Fruit fly (Drosophila melanogaster) whole organism, pupa: ENCODE measurements around the gene CG43136.

ENCODE experiments used
- CG10348 ChIP-seq: fragments of 200-800 bp; sonication (Bioruptor generic); IDR thresholded peaks from 2 replicates; pipeline ENCODE4 v1.3.6; 2022; ENCODE audit warnings: missing biosample characterization, missing genetic modification characterization
- CG12605 ChIP-seq: fragments of 200-800 bp; sonication (Bioruptor generic); IDR thresholded peaks from 2 replicates; pipeline ENCODE4 v1.3.6; 2022; ENCODE audit warnings: missing biosample characterization, missing genetic modification characterization
- CG13204 ChIP-seq: fragments of 200-800 bp; sonication (Bioruptor generic); optimal IDR thresholded peaks from 2 replicates; lab custom pipeline; 2018; ENCODE audit warnings: missing biosample characterization, mild to moderate bottlenecking, missing genetic modification characterization, moderate library complexity
- CG14655 ChIP-seq: fragments of 200-800 bp; sonication (Bioruptor generic); optimal IDR thresholded peaks from 3 replicates; lab custom pipeline; 2017; ENCODE audit warnings: mild to moderate bottlenecking, missing biosample characterization, missing genetic modification reagents, missing genetic modification characterization
- CG15710 ChIP-seq: fragments of 200-800 bp; sonication (Bioruptor generic); optimal IDR thresholded peaks from 2 replicates; lab custom pipeline; 2018; ENCODE audit warnings: missing biosample characterization, mild to moderate bottlenecking, missing genetic modification characterization, moderate library complexity
- CG17806 ChIP-seq: fragments of 200-800 bp; sonication (Bioruptor generic); optimal IDR thresholded peaks from 2 replicates; lab custom pipeline; 2018; ENCODE audit warnings: missing biosample characterization, mild to moderate bottlenecking, missing genetic modification characterization, moderate library complexity
- CG32121 ChIP-seq: fragments of 200-800 bp; sonication (Bioruptor generic); IDR thresholded peaks from 2 replicates; pipeline ENCODE4 v1.3.6; 2022; ENCODE audit warnings: missing biosample characterization, missing genetic modification characterization
- CG34367 ChIP-seq: fragments of 200-800 bp; sonication (Bioruptor generic); optimal IDR thresholded peaks from 2 replicates; lab custom pipeline; 2018; ENCODE audit warnings: missing biosample characterization, mild to moderate bottlenecking, missing genetic modification characterization
- CG4496 ChIP-seq: fragments of 200-800 bp; sonication (Bioruptor generic); IDR thresholded peaks from 3 replicates; pipeline ENCODE4 v1.3.6; 2022; ENCODE audit warnings: missing biosample characterization, missing genetic modification characterization
- CG8159 ChIP-seq: fragments of 200-800 bp; sonication (Bioruptor generic); optimal IDR thresholded peaks from 3 replicates; lab custom pipeline; 2018; ENCODE audit warnings: missing biosample characterization, mild to moderate bottlenecking, missing genetic modification characterization, moderate library complexity
- CG8301 ChIP-seq: fragments of 200-800 bp; sonication (Bioruptor generic); optimal IDR thresholded peaks from 2 replicates; lab custom pipeline; 2018; ENCODE audit warnings: missing biosample characterization, mild to moderate bottlenecking, missing genetic modification characterization
- CG9948 ChIP-seq: fragments of 200-800 bp; sonication (Bioruptor generic); optimal IDR thresholded peaks from 2 replicates; lab custom pipeline; 2018; ENCODE audit warnings: missing biosample characterization, mild to moderate bottlenecking, missing genetic modification characterization, moderate library complexity
- D1 ChIP-seq: fragments of 200-800 bp; sonication (Bioruptor generic); optimal IDR thresholded peaks from 2 replicates; lab custom pipeline; 2018; ENCODE audit warnings: missing biosample characterization, mild to moderate bottlenecking, missing genetic modification characterization, moderate library complexity
- EcR ChIP-seq: fragments of 200-800 bp; sonication (Bioruptor generic); optimal IDR thresholded peaks from 3 replicates; lab custom pipeline; 2019; ENCODE audit warnings: missing biosample characterization, missing genetic modification characterization, mild to moderate bottlenecking, moderate library complexity, missing genetic modification reagents
- Ets98B ChIP-seq: fragments of 200-800 bp; sonication (Bioruptor generic); IDR thresholded peaks from 2 replicates; pipeline ENCODE4 v1.3.6; 2022; ENCODE audit warnings: missing biosample characterization, missing genetic modification characterization
- Pif1A ChIP-seq: fragments of 200-800 bp; sonication (Bioruptor generic); optimal IDR thresholded peaks from 3 replicates; lab custom pipeline; 2016; ENCODE audit warnings: missing biosample characterization, missing genetic modification characterization
- Pif1B ChIP-seq: fragments of 200-800 bp; sonication (Bioruptor generic); optimal IDR thresholded peaks from 3 replicates; lab custom pipeline; 2016; ENCODE audit warnings: missing biosample characterization, missing genetic modification characterization
- Snoo ChIP-seq: fragments of 200-800 bp; sonication (Bioruptor generic); optimal IDR thresholded peaks from 3 replicates; lab custom pipeline; 2017; ENCODE audit warnings: missing biosample characterization, mild to moderate bottlenecking, missing genetic modification characterization, inconsistent platforms
- fd96Ca ChIP-seq: fragments of 200-800 bp; sonication (Bioruptor generic); IDR thresholded peaks from 3 replicates; pipeline ENCODE4 v1.3.6; 2022; ENCODE audit warnings: missing biosample characterization, missing genetic modification characterization
- gl ChIP-seq: fragments of 200-800 bp; sonication (Bioruptor generic); optimal IDR thresholded peaks from 2 replicates; lab custom pipeline; 2018; ENCODE audit warnings: missing biosample characterization, mild to moderate bottlenecking, missing genetic modification characterization
- rn ChIP-seq: fragments of 200-800 bp; sonication (Bioruptor generic); IDR thresholded peaks from 2 replicates; pipeline ENCODE4 v1.3.6; 2022; ENCODE audit warnings: missing biosample characterization, missing genetic modification characterization

Gene CG43136

DNA sequence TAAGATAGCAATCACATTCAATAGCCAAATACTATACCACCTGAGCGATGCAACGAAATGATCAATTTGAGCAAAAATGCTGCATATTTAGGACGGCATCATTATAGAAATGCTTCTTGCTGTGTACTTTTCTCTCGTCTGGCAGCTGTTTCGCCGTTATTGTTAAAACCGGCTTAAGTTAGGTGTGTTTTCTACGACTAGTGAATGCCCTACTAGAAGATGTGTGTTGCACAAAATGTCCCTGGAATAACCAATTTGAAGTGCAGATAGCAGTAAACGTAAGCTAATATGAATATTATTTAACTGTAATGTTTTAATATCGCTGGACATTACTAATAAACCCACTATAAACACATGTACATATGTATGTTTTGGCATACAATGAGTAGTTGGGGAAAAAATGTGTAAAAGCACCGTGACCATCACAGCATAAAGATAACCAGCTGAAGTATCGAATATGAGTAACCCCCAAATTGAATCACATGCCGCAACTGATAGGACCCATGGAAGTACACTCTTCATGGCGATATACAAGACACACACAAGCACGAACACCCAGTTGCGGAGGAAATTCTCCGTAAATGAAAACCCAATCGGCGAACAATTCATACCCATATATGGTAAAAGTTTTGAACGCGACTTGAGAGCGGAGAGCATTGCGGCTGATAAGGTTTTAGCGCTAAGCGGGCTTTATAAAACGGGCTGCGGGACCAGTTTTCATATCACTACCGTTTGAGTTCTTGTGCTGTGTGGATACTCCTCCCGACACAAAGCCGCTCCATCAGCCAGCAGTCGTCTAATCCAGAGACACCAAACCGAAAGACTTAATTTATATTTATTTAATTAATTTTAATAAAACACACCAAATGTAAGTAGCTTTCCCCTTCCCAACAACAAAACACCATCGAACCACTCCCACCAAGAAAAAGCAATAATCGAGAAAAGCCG lies 46.9 kb downstream of the CG43136 start, which contains the start of gene Act5C:
Act5C (plus strand) TSS at position 716 of the 948 bp plus-strand sequence.
- peak; percentile 97 for TF ChIP-seq CG9948 (tag; lab: Kevin White, UChicago)
- TF ChIP-seq CG8159 (tag; lab: Kevin White, UChicago), result peak; percentile 98
- peak; percentile 96 for TF ChIP-seq CG8301 (tag; lab: Kevin White, UChicago)
- TF ChIP-seq CG15710, result peak; percentile 98
- peak; percentile 97 for TF ChIP-seq gl (tag; lab: Kevin White, UChicago)
- peak; percentile 98 for TF ChIP-seq CG17806 (tag; lab: Kevin White, UChicago)
- TF ChIP-seq EcR (GFP tag; lab: Kevin White, UChicago), result peak; percentile 50
- peak; percentile 67 for TF ChIP-seq CG10348 (GFP tag; lab: Robert Waterston, UW)
- peak; percentile 98 for TF ChIP-seq CG4496 (GFP tag; lab: Robert Waterston, UW)
- peak; percentile 97 for TF ChIP-seq Ets98B (GFP tag; lab: Robert Waterston, UW)
- TF ChIP-seq CG32121 (GFP tag; lab: Robert Waterston, UW), result peak; percentile 95
- TF ChIP-seq Pif1A (GFP tag; lab: Kevin White, UChicago), result peak; percentile 97
- TF ChIP-seq CG12605 (GFP tag; lab: Robert Waterston, UW), result peak; percentile 95
- peak; percentile 91 for TF ChIP-seq CG13204 (GFP tag; lab: Kevin White, UChicago)
- peak; percentile 98 for TF ChIP-seq fd96Ca
- peak; percentile 77 for TF ChIP-seq D1
- peak; percentile 97 for TF ChIP-seq Pif1B (GFP tag; lab: Kevin White, UChicago)
- peak; percentile 95 for TF ChIP-seq rn (GFP tag; lab: Robert Waterston, UW)
- peak; percentile 99 for TF ChIP-seq CG34367
- peak; percentile 96 for TF ChIP-seq CG14655
- TF ChIP-seq Snoo (tag; lab: Kevin White, UChicago), result peak; percentile 98

DNA sequence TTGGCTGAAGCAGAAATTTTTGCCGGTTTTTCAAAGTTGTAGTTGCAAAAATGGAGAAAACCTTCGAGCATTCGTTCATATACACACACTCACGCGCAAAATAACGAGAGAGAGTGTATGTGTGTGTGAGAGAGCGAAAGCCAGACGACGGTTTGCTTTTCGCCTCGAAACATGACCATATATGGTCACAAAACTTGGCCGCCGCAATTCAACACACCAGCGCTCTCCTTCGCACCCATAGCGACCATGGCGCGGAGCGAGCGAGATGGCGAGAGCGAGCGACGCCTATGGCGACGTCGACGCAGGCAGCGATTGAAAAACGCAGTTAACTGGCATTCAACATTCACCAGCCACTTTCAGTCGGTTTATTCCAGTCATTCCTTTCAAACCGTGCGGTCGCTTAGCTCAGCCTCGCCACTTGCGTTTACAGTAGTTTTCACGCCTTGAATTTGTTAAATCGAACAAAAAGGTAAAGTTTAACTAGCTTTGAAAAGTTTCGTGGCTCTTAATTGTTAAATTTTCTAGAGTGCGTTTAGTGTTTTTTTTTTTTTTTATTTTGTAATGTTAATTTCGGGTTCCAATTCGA lies 48.2 kb downstream of the CG43136 start:
- peak; percentile 30 for TF ChIP-seq Pif1A (GFP tag; lab: Kevin White, UChicago)
- no peak for TF ChIP-seq CG17806 (tag; lab: Kevin White, UChicago)
- no peak for TF ChIP-seq CG8301 (tag; lab: Kevin White, UChicago)
- peak; percentile 13 for TF ChIP-seq CG14655
- no peak for TF ChIP-seq CG10348 (GFP tag; lab: Robert Waterston, UW)
- peak; percentile 71; the same call in 2 of the 3 replicates for TF ChIP-seq CG4496 (GFP tag; lab: Robert Waterston, UW)
- peak; percentile 46 for TF ChIP-seq Snoo (tag; lab: Kevin White, UChicago)
- peak; percentile 42; the same call in 1 of the 2 replicates for TF ChIP-seq Ets98B (GFP tag; lab: Robert Waterston, UW)
- peak; percentile 59; the same call in 2 of the 3 replicates for TF ChIP-seq fd96Ca
- TF ChIP-seq EcR (GFP tag; lab: Kevin White, UChicago), result peak; percentile 77
- TF ChIP-seq CG34367, result no peak
- TF ChIP-seq CG9948 (tag; lab: Kevin White, UChicago), result no peak
- no peak for TF ChIP-seq CG15710
- TF ChIP-seq rn (GFP tag; lab: Robert Waterston, UW), result no peak
- TF ChIP-seq gl (tag; lab: Kevin White, UChicago), result no peak
- 0 out of 2 replicates have a peak, but pooled peaks have one; percentile 8 for TF ChIP-seq CG12605 (GFP tag; lab: Robert Waterston, UW)
- peak; percentile 22; the same call in 1 of the 2 replicates for TF ChIP-seq CG32121 (GFP tag; lab: Robert Waterston, UW)
- TF ChIP-seq CG13204 (GFP tag; lab: Kevin White, UChicago), result peak; percentile 51
- TF ChIP-seq Pif1B (GFP tag; lab: Kevin White, UChicago), result peak; percentile 48
- TF ChIP-seq D1, result no peak
- TF ChIP-seq CG8159 (tag; lab: Kevin White, UChicago), result peak; percentile 4

DNA sequence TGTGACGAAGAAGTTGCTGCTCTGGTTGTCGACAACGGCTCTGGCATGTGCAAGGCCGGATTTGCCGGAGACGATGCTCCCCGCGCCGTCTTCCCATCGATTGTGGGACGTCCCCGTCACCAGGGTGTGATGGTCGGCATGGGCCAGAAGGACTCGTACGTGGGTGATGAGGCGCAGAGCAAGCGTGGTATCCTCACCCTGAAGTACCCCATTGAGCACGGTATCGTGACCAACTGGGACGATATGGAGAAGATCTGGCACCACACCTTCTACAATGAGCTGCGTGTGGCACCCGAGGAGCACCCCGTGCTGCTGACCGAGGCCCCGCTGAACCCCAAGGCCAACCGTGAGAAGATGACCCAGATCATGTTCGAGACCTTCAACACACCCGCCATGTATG lies 49.1 kb downstream of the CG43136 start:
- TF ChIP-seq Pif1B (GFP tag; lab: Kevin White, UChicago), result no peak
- no peak for TF ChIP-seq CG34367
- no peak for TF ChIP-seq CG14655
- TF ChIP-seq EcR (GFP tag; lab: Kevin White, UChicago), result no peak
- TF ChIP-seq CG15710, result no peak
- no peak for TF ChIP-seq CG13204 (GFP tag; lab: Kevin White, UChicago)
- TF ChIP-seq CG10348 (GFP tag; lab: Robert Waterston, UW), result no peak
- no peak for TF ChIP-seq CG32121 (GFP tag; lab: Robert Waterston, UW)
- no peak for TF ChIP-seq CG12605 (GFP tag; lab: Robert Waterston, UW)
- no peak for TF ChIP-seq CG8301 (tag; lab: Kevin White, UChicago)
- TF ChIP-seq Pif1A (GFP tag; lab: Kevin White, UChicago), result no peak
- no peak for TF ChIP-seq CG17806 (tag; lab: Kevin White, UChicago)
- TF ChIP-seq, all 21 proteins: peak for 0
